Fruit fly (Drosophila melanogaster) whole organism, embryonic: ENCODE data around the gene CG15741.

Experiments
- B-H1 ChIP-seq: fragments of 200-800 bp; sonication (Bioruptor generic); IDR thresholded peaks from 3 replicates; pipeline ENCODE4 v1.3.6; 2022; ENCODE audit warnings: missing biosample characterization, missing genetic modification characterization
- Bgb ChIP-seq: fragments of 200-800 bp; sonication (Bioruptor generic); IDR thresholded peaks from 2 replicates; pipeline ENCODE4 v1.3.6; 2022; ENCODE audit warnings: missing biosample characterization, missing genetic modification characterization; ENCODE audit not compliant: partially characterized antibody
- CG10147 ChIP-seq: fragments of 200-800 bp; sonication (Bioruptor generic); optimal IDR thresholded peaks from 2 replicates; lab custom pipeline; 2019; ENCODE audit warnings: missing biosample characterization, mild to moderate bottlenecking, missing genetic modification characterization, moderate library complexity
- CG10959 ChIP-seq: fragments of 200-800 bp; sonication (Bioruptor generic); IDR thresholded peaks from 2 replicates; pipeline ENCODE4 v1.3.6; 2022; ENCODE audit warnings: missing biosample characterization, missing genetic modification characterization
- CG11560 ChIP-seq: fragments of 200-800 bp; sonication (Bioruptor generic); IDR thresholded peaks from 3 replicates; pipeline ENCODE4 v1.3.6; 2022; ENCODE audit warnings: missing biosample characterization, missing genetic modification characterization
- CG11723 ChIP-seq: fragments of 200-800 bp; sonication (Bioruptor generic); optimal IDR thresholded peaks from 2 replicates; lab custom pipeline; 2017; ENCODE audit warnings: missing biosample characterization, mild to moderate bottlenecking, missing genetic modification characterization
- CG14667 ChIP-seq: fragments of 200-800 bp; sonication (Bioruptor generic); IDR thresholded peaks from 2 replicates; pipeline ENCODE4 v1.3.6; 2022; ENCODE audit warnings: missing biosample characterization, missing genetic modification characterization
- CG15601 ChIP-seq: fragments of 200-800 bp; sonication (Bioruptor generic); optimal IDR thresholded peaks from 3 replicates; lab custom pipeline; 2019; ENCODE audit warnings: missing biosample characterization, mild to moderate bottlenecking, missing genetic modification characterization, moderate library complexity
- CG17385 ChIP-seq: fragments of 200-800 bp; sonication (Bioruptor generic); optimal IDR thresholded peaks from 3 replicates; lab custom pipeline; 2018; ENCODE audit warnings: missing biosample characterization, mild to moderate bottlenecking, missing genetic modification characterization
- CG2199 ChIP-seq: fragments of 200-800 bp; sonication (Bioruptor generic); IDR thresholded peaks from 3 replicates; pipeline ENCODE4 v1.3.6; 2022; ENCODE audit warnings: missing biosample characterization, missing genetic modification characterization
- CG2875 ChIP-seq: fragments of 200-800 bp; sonication (Bioruptor generic); optimal IDR thresholded peaks from 2 replicates; lab custom pipeline; 2017; ENCODE audit warnings: missing biosample characterization, mild to moderate bottlenecking, missing genetic modification characterization, missing genetic modification reagents
- CG4360 ChIP-seq: fragments of 200-800 bp; sonication (Bioruptor generic); IDR thresholded peaks from 2 replicates; pipeline ENCODE4 v1.3.6; 2022; ENCODE audit warnings: missing biosample characterization, missing genetic modification characterization
- CG4424 ChIP-seq: fragments of 200-800 bp; sonication (Bioruptor generic); optimal IDR thresholded peaks from 3 replicates; lab custom pipeline; 2016; ENCODE audit warnings: missing biosample characterization, missing genetic modification characterization
- CG6254 ChIP-seq: fragments of 200-800 bp; sonication (Bioruptor generic); optimal IDR thresholded peaks from 3 replicates; lab custom pipeline; 2017; ENCODE audit warnings: mild to moderate bottlenecking, missing biosample characterization, missing genetic modification reagents, missing genetic modification characterization
- CG7372 ChIP-seq: fragments of 200-800 bp; sonication (Bioruptor generic); IDR thresholded peaks from 2 replicates; pipeline ENCODE4 v1.3.6; 2022; ENCODE audit warnings: missing biosample characterization, missing genetic modification characterization
- CG7786 ChIP-seq: fragments of 200-800 bp; sonication (Bioruptor generic); optimal IDR thresholded peaks from 2 replicates; lab custom pipeline; 2016; ENCODE audit warnings: missing biosample characterization, missing genetic modification characterization
- CG7839 ChIP-seq: fragments of 200-800 bp; sonication (Bioruptor generic); optimal IDR thresholded peaks from 3 replicates; lab custom pipeline; 2018; ENCODE audit warnings: missing biosample characterization, mild to moderate bottlenecking, missing genetic modification characterization, moderate library complexity
- CG8281 ChIP-seq: fragments of 200-800 bp; sonication (Bioruptor generic); optimal IDR thresholded peaks from 2 replicates; lab custom pipeline; 2018; ENCODE audit warnings: missing biosample characterization, mild to moderate bottlenecking, missing genetic modification characterization, moderate library complexity
- CG8359 ChIP-seq: fragments of 200-800 bp; sonication (Bioruptor generic); optimal IDR thresholded peaks from 2 replicates; lab custom pipeline; 2017; ENCODE audit warnings: missing biosample characterization, mild to moderate bottlenecking, missing genetic modification characterization, borderline replicate concordance
- CG8944 ChIP-seq: fragments of 200-800 bp; sonication (Bioruptor generic); optimal IDR thresholded peaks from 3 replicates; lab custom pipeline; 2016; ENCODE audit warnings: missing biosample characterization, missing genetic modification characterization
- CrebB ChIP-seq: fragments of 200-800 bp; sonication (Bioruptor generic); optimal IDR thresholded peaks from 3 replicates; lab custom pipeline; 2018; ENCODE audit warnings: missing biosample characterization, mild to moderate bottlenecking, missing genetic modification characterization
- D19B ChIP-seq: fragments of 200-800 bp; sonication (Bioruptor generic); optimal IDR thresholded peaks from 2 replicates; lab custom pipeline; 2017; ENCODE audit warnings: missing biosample characterization, mild to moderate bottlenecking, missing genetic modification characterization
- Eip74EF ChIP-seq, 2 experiments: fragments of 200-800 bp in 1 of 2; fragments of >200 bp in 1 of 2; sonication (Bioruptor generic) in 1 of 2; optimal IDR thresholded peaks; 2 replicates each; lab custom pipeline; 2017 to 2019; ENCODE audit warnings: missing biosample characterization in 2 of 2, missing genetic modification characterization in 2 of 2, mild to moderate bottlenecking in 1 of 2, moderate library complexity in 1 of 2
- H15 ChIP-seq: fragments of 200-800 bp; sonication (Bioruptor generic); IDR thresholded peaks from 3 replicates; pipeline ENCODE4 v1.3.6; 2022; ENCODE audit warnings: missing biosample characterization, missing genetic modification characterization
- Myb ChIP-seq: fragments of 200-800 bp; sonication (Bioruptor generic); optimal IDR thresholded peaks from 2 replicates; lab custom pipeline; 2016; ENCODE audit warnings: missing biosample characterization, missing genetic modification characterization
- NfI ChIP-seq: fragments of 200-800 bp; sonication (Bioruptor generic); optimal IDR thresholded peaks from 3 replicates; lab custom pipeline; 2018; ENCODE audit warnings: missing biosample characterization, mild to moderate bottlenecking, missing genetic modification characterization, moderate library complexity
- Ptx1 ChIP-seq: fragments of 200-800 bp; sonication (Bioruptor generic); IDR thresholded peaks from 2 replicates; pipeline ENCODE4 v1.3.6; 2022; ENCODE audit warnings: missing biosample characterization, missing genetic modification characterization
- Ssrp ChIP-seq: fragments of 200-800 bp; sonication (Bioruptor generic); optimal IDR thresholded peaks from 2 replicates; lab custom pipeline; 2018; ENCODE audit warnings: missing biosample characterization, mild to moderate bottlenecking, missing genetic modification characterization, moderate library complexity
- Stat92E ChIP-seq, 3 experiments: fragments of >200 bp in 2 of 3; fragments of 200-800 bp in 1 of 3; sonication (Bioruptor generic) in 1 of 3; optimal IDR thresholded peaks; 2 replicates each; lab custom pipeline; 2017 to 2019; ENCODE audit warnings: missing biosample characterization in 3 of 3, missing genetic modification characterization in 3 of 3, mild to moderate bottlenecking in 1 of 3, moderate library complexity in 1 of 3
- Usf ChIP-seq: fragments of 200-800 bp; sonication (Bioruptor generic); optimal IDR thresholded peaks from 2 replicates; lab custom pipeline; 2017; ENCODE audit warnings: missing genotype, missing biosample characterization, missing genetic modification characterization
- bigmax ChIP-seq: fragments of 200-800 bp; sonication (Bioruptor generic); optimal IDR thresholded peaks from 2 replicates; lab custom pipeline; 2018; ENCODE audit warnings: missing biosample characterization, mild to moderate bottlenecking, missing genetic modification characterization
- chif ChIP-seq, 2 experiments: fragments of 200-800 bp; sonication (Bioruptor generic); optimal IDR thresholded peaks; 3 replicates each; lab custom pipeline; 2016; ENCODE audit warnings: missing biosample characterization in 2 of 2, missing genetic modification characterization in 2 of 2
- ci ChIP-seq: fragments of 200-800 bp; sonication (Bioruptor generic); IDR thresholded peaks from 3 replicates; pipeline ENCODE4 v1.3.6; 2022; ENCODE audit warnings: missing biosample characterization, missing genetic modification characterization
- crp ChIP-seq, 2 experiments: fragments of 200-800 bp; sonication (Bioruptor generic); optimal IDR thresholded peaks; 2 replicates in 1 of 2; 3 replicates in 1 of 2; lab custom pipeline; 2017; ENCODE audit warnings: missing biosample characterization in 2 of 2, missing genetic modification characterization in 2 of 2, mild to moderate bottlenecking in 1 of 2, moderate library complexity in 1 of 2
- dati ChIP-seq: fragments of 200-800 bp; sonication (Bioruptor generic); IDR thresholded peaks from 2 replicates; pipeline ENCODE4 v1.3.6; 2022; ENCODE audit warnings: missing biosample characterization, missing genetic modification characterization
- exex ChIP-seq: fragments of 200-800 bp; sonication (Bioruptor generic); optimal IDR thresholded peaks from 4 replicates; lab custom pipeline; 2018; ENCODE audit warnings: missing biosample characterization, mild to moderate bottlenecking, missing genetic modification characterization, moderate library complexity
- fd3F ChIP-seq: fragments of 200-800 bp; sonication (Bioruptor generic); optimal IDR thresholded peaks from 2 replicates; lab custom pipeline; 2018; ENCODE audit warnings: missing biosample characterization, mild to moderate bottlenecking, missing genetic modification characterization, moderate library complexity
- ftz-f1 ChIP-seq: fragments of 200-800 bp; sonication (Bioruptor generic); optimal IDR thresholded peaks from 2 replicates; lab custom pipeline; 2016; ENCODE audit warnings: missing biosample characterization, missing genetic modification characterization
- gce ChIP-seq: fragments of 200-800 bp; sonication (Bioruptor generic); IDR thresholded peaks from 3 replicates; pipeline ENCODE4 v1.3.6; 2022; ENCODE audit warnings: missing biosample characterization, missing genetic modification characterization
- gem ChIP-seq: fragments of 200-800 bp; sonication (Bioruptor generic); optimal IDR thresholded peaks from 2 replicates; lab custom pipeline; 2019; ENCODE audit warnings: missing biosample characterization, mild to moderate bottlenecking, missing genetic modification characterization, moderate library complexity
- hbn ChIP-seq: fragments of 200-800 bp; sonication (Bioruptor generic); IDR thresholded peaks from 2 replicates; pipeline ENCODE4 v1.3.6; 2022; ENCODE audit warnings: missing biosample characterization, missing genetic modification characterization; ENCODE audit not compliant: partially characterized antibody
- lmd ChIP-seq: fragments of 200-800 bp; sonication (Bioruptor generic); IDR thresholded peaks from 2 replicates; pipeline ENCODE4 v1.3.6; 2022; ENCODE audit warnings: missing biosample characterization, missing genetic modification characterization
- pita ChIP-seq: fragments of 200-800 bp; sonication (Bioruptor generic); optimal IDR thresholded peaks from 2 replicates; lab custom pipeline; 2017; ENCODE audit warnings: missing biosample characterization, mild to moderate bottlenecking, missing genetic modification characterization
- pnt ChIP-seq: fragments of 200-800 bp; sonication (Bioruptor generic); optimal IDR thresholded peaks from 3 replicates; lab custom pipeline; 2016; ENCODE audit warnings: missing biosample characterization, missing genetic modification characterization
- psq ChIP-seq: fragments of 200-800 bp; sonication (Bioruptor generic); optimal IDR thresholded peaks from 2 replicates; lab custom pipeline; 2017; ENCODE audit warnings: missing biosample characterization, missing genetic modification characterization
- sc ChIP-seq, 3 experiments: fragments of >200 bp in 2 of 3; fragments of 200-800 bp in 1 of 3; sonication (Bioruptor generic) in 1 of 3; optimal IDR thresholded peaks; 2 replicates in 2 of 3; 3 replicates in 1 of 3; lab custom pipeline; 2017; ENCODE audit warnings: mild to moderate bottlenecking in 1 of 3, missing biosample characterization in 1 of 3, missing genetic modification characterization in 1 of 3, missing genetic modification reagents in 1 of 3
- unc-4 ChIP-seq: fragments of 200-800 bp; sonication (Bioruptor generic); IDR thresholded peaks from 2 replicates; pipeline ENCODE4 v1.3.6; 2022; ENCODE audit warnings: missing biosample characterization, missing genetic modification characterization; ENCODE audit not compliant: partially characterized antibody
- z ChIP-seq: fragments of 200-800 bp; sonication (Bioruptor generic); IDR thresholded peaks from 3 replicates; pipeline ENCODE4 v1.3.6; 2022; ENCODE audit warnings: missing biosample characterization, missing genetic modification characterization

Gene CG15741

DNA sequence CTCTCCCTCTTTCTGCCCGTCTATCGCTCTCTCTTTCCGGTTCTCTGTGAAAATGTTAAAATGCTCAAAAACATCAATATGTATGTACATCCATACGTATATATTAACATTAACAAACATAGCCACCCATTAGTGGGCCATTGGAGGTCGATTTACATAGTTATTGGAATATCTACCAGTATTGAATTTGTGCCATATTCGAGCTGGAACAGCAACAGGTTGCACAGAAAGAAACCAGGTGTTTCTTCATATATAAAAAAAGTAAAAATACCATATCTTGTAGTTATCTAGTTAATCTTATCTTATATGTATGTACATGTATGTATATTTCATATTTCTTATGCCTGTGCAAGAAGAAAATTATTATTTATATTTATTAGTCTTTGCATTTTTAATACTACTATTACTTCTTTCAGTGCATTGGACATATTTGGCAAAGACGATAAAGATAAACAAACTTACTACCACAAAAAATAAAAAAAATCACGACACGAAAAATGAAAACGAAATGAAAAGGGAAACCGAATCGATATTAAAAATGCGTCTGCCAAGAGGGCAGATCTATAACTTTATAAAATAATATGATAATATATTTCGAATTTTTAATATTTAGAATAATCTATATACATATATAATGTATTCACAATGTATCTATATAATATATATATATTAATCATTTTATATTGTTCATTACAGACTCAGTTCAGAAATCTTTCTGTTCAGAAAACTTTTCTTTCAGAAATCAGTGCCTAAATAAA lies 10.9 kb upstream of the CG15741 start (continued):
- TF ChIP-seq CG8944 (GFP tag; lab: Kevin White, UChicago) (no peak), CG7839 (tag; lab: Kevin White, UChicago) (peak; percentile 55), dati (GFP tag; lab: Robert Waterston, UW) (no peak), ftz-f1 (no peak), pita (GFP tag; lab: Kevin White, UChicago) (no peak), crp (GFP tag; optimal IDR thresholded peaks at IDR 0.05; lab: Kevin White, UChicago) (no peak), exex (tag; lab: Kevin White, UChicago) (no peak), D19B (GFP tag; lab: Kevin White, UChicago) (no peak), CG8359 (GFP tag; lab: Kevin White, UChicago) (no peak), CG7786 (GFP tag; lab: Kevin White, UChicago) (no peak), CG8281 (tag; lab: Kevin White, UChicago) (no peak), bigmax (no peak), CG11560 (tag; lab: Robert Waterston, UW) (no peak), H15 (GFP tag; lab: Robert Waterston, UW) (no peak), CG4360 (GFP tag; lab: Robert Waterston, UW) (no peak), gem (tag; lab: Kevin White, UChicago) (peak; percentile 71), Usf (GFP tag; lab: Kevin White, UChicago) (no peak), pnt (no peak), sc (optimal IDR thresholded peaks at IDR 0.05; lab: Kevin White, UChicago) (no peak), sc (GFP tag; optimal IDR thresholded peaks at IDR 0.05; lab: Kevin White, UChicago) (no peak), Bgb (GFP tag; lab: Robert Waterston, UW) (no peak), hbn (GFP tag; lab: Robert Waterston, UW) (no peak), psq (GFP tag; lab: Kevin White, UChicago) (no peak), CG7372 (GFP tag; lab: Robert Waterston, UW) (no peak), B-H1 (GFP tag; lab: Robert Waterston, UW) (peak; percentile 21; the same call in 1 of the 3 replicates), Ssrp (tag; lab: Kevin White, UChicago) (no peak), CG2875 (no peak), CG6254 (GFP tag; lab: Kevin White, UChicago) (no peak), chif (GFP tag; optimal IDR thresholded peaks at IDR 0.05; lab: Kevin White, UChicago) (no peak), CG11723 (GFP tag; lab: Kevin White, UChicago) (no peak), CG14667 (GFP tag; lab: Robert Waterston, UW) (no peak), unc-4 (GFP tag; lab: Robert Waterston, UW) (no peak), Eip74EF (GFP tag; optimal IDR thresholded peaks at IDR 0.05; lab: Kevin White, UChicago) (peak in 1 of 2 experiments; percentile 32), lmd (GFP tag; lab: Robert Waterston, UW) (peak; percentile 42; the same call in 1 of the 2 replicates), CG15601 (no peak), ci (GFP tag; lab: Robert Waterston, UW) (no peak), Stat92E (GFP tag; optimal IDR thresholded peaks at IDR 0.05; lab: Kevin White, UChicago) (no peak), gce (no peak), CrebB (no peak), Myb (GFP tag; lab: Kevin White, UChicago) (no peak), NfI (GFP tag; lab: Kevin White, UChicago) (no peak), fd3F (peak; percentile 60), Ptx1 (GFP tag; lab: Robert Waterston, UW) (peak; percentile 57), CG2199 (GFP tag; lab: Robert Waterston, UW) (0 out of 3 replicates have a peak, but pooled peaks have one; percentile 19), CG4424 (GFP tag; lab: Kevin White, UChicago) (peak; percentile 25), CG10959 (GFP tag; lab: Robert Waterston, UW) (no peak), z (no peak), CG17385 (GFP tag; lab: Kevin White, UChicago) (peak; percentile 25), CG10147 (GFP tag; lab: Kevin White, UChicago) (peak; percentile 5)
